Worm (Caenorhabditis elegans): ENCODE data around the gene tbx-38.

The tbx-38 gene

DNA sequence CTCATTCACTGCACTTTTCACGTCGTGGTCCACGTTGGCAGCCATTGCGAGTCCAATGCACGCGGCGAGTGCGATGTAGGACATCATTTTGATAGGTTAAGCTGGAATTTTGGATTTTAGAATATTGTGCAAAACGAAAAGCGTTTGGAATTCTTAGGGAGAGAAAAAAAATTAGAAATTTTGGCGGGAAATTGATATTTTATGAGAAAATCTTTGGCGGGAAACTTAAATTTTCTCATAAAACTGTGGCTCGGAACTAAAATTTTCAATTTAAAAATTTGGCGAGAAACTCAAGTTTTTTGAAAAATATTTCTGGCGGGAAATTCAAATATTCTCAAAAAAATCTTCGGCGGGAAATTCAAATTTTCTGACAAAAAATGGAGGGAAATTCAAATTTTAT lies 48.3 kb downstream of the tbx-38 start, which contains the start of gene sup-1:
Gene sup-1, minus strand, starts transcription at position 101 of the 400 bp plus-strand sequence.
- TF ChIP-seq nfya-1 (tag; optimal IDR thresholded peaks at IDR 0.05; ENCODE audit: borderline replicate concordance, insufficient read depth) = no peak
- no peak for TF ChIP-seq him-1 (tag; optimal IDR thresholded peaks at IDR 0.05)
- no peak for TF ChIP-seq hrde-1 (tag; optimal IDR thresholded peaks at IDR 0.05; ENCODE audit: borderline replicate concordance)
- no peak for TF ChIP-seq K12H6.12 (tag; optimal IDR thresholded peaks at IDR 0.05)
- no peak for TF ChIP-seq dpff-1 (tag; optimal IDR thresholded peaks at IDR 0.05)
- TF ChIP-seq hlh-12 (tag; optimal IDR thresholded peaks at IDR 0.05) = no peak
- TF ChIP-seq tbx-9 (tag; optimal IDR thresholded peaks at IDR 0.05; ENCODE audit: borderline replicate concordance) = no peak
- no peak for TF ChIP-seq lin-54 (GFP tag; optimal IDR thresholded peaks at IDR 0.05)
- TF ChIP-seq lin-40 (tag; optimal IDR thresholded peaks at IDR 0.05) = no peak
- TF ChIP-seq egrh-3 (GFP tag; IDR thresholded peaks at IDR 0.05) = no peak
- TF ChIP-seq B0261.1 (tag; optimal IDR thresholded peaks at IDR 0.05) = no peak
- no peak for TF ChIP-seq akir-1 (GFP tag; optimal IDR thresholded peaks at IDR 0.05)
- TF ChIP-seq sptf-2 (GFP tag; optimal IDR thresholded peaks at IDR 0.05) = no peak
- no peak for TF ChIP-seq T07F8.4 (tag; optimal IDR thresholded peaks at IDR 0.05)
- no peak for TF ChIP-seq atf-7 (tag; optimal IDR thresholded peaks at IDR 0.05)
- no peak for TF ChIP-seq ceh-79 (tag; optimal IDR thresholded peaks at IDR 0.05)
- no peak for TF ChIP-seq lir-1 (GFP tag; conservative IDR thresholded peaks at IDR 0.05)

All from whole organism, young adult.